Worm (Caenorhabditis elegans) whole organism, midembryonic: ENCODE measurements around the gene dod-23.

Experiments used
- T22C8.4 ChIP-seq: fragments of 200-800 bp; sonication (Bioruptor generic); IDR thresholded peaks from 2 replicates; pipeline ENCODE4 v1.3.6; 2022; ENCODE audit warnings: missing genetic modification characterization, missing compliant biosample characterization
- cog-1 ChIP-seq: sonication (generic microtip); optimal IDR thresholded peaks from 2 replicates; lab custom pipeline; 2016; ENCODE audit warnings: missing genetic modification characterization, missing compliant biosample characterization
- flt-1 ChIP-seq: fragments of 200-800 bp; sonication (Bioruptor generic); IDR thresholded peaks from 2 replicates; pipeline ENCODE4 v1.3.6; 2022; ENCODE audit warnings: missing genetic modification characterization, missing compliant biosample characterization
- klf-2 ChIP-seq: fragments of 200-800 bp; sonication (Bioruptor generic); conservative IDR thresholded peaks from 2 replicates; pipeline ENCODE4 v1.3.6; 2022; ENCODE audit warnings: missing genetic modification reagents, missing genetic modification characterization, missing compliant biosample characterization
- med-1 ChIP-seq: sonication (generic microtip); optimal IDR thresholded peaks from 2 replicates; lab custom pipeline; 2017; ENCODE audit warnings: missing genetic modification characterization, mild to moderate bottlenecking, missing compliant biosample characterization, antibody characterized with exemption, missing genetic modification reagents; ENCODE audit not compliant: insufficient read depth
- ref-1 ChIP-seq: fragments of 200-800 bp; sonication (Bioruptor generic); conservative IDR thresholded peaks from 2 replicates; pipeline ENCODE4 v1.3.6; 2022; ENCODE audit warnings: missing genetic modification reagents, missing genetic modification characterization, missing compliant biosample characterization
- tab-1 ChIP-seq: fragments of 200-800 bp; sonication (Bioruptor generic); IDR thresholded peaks from 2 replicates; pipeline ENCODE4 v1.3.6; 2022; ENCODE audit warnings: missing genetic modification characterization, missing compliant biosample characterization
- ztf-23 ChIP-seq: fragments of 200-800 bp; sonication (Bioruptor generic); IDR thresholded peaks from 2 replicates; pipeline ENCODE4 v1.3.6; 2022; ENCODE audit warnings: missing genetic modification reagents, missing genetic modification characterization, missing compliant biosample characterization
- ztf-29 ChIP-seq: fragments of 200-800 bp; sonication (Bioruptor generic); IDR thresholded peaks from 2 replicates; pipeline ENCODE4 v1.3.6; 2022; ENCODE audit warnings: missing genetic modification reagents, missing genetic modification characterization, missing compliant biosample characterization

ce11 chrII:8442717-8443223 lies 43.8 kb upstream of the dod-23 start, which contains the start of gene eif-3.G:
- TF ChIP-seq ztf-29 (GFP tag; lab: Robert Waterston, UW) (no peak), flt-1 (no peak), ztf-23 (GFP tag; lab: Robert Waterston, UW) (no peak), ref-1 (GFP tag; lab: Robert Waterston, UW) (no peak), med-1 (GFP tag; lab: Kevin White, UChicago) (no peak), cog-1 (tag; lab: Kevin White, UChicago) (no peak), klf-2 (GFP tag; lab: Robert Waterston, UW) (no peak), tab-1 (GFP tag; lab: Robert Waterston, UW) (no peak), T22C8.4 (GFP tag; lab: Robert Waterston, UW) (no peak)
